Worm (Caenorhabditis elegans): Measurements from ENCODE around the gene K09E2.3.

Gene K09E2.3

DNA sequence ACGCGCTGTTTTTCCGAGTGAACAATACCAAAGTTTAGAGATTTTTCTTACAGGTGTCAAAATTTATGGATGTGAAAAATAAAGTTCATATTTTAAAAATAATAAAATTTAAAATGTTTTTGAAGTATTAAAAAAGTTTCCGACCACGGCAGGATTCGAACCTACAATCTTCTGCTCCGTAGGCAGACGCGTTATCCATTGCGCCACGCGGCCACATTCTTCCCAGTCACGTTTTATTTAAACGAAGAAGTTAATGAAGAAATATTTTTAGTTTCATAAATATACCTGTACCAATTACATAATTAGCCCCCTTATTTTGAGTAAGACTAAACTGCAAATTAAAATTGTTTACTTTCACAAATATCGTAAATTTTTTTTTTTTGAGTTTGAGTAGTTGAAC lies 32.2 kb upstream of the K09E2.3 start:
- TF ChIP-seq tbx-8 (GFP tag; optimal IDR thresholded peaks at IDR 0.05) (no peak), unc-120 (tag; optimal IDR thresholded peaks at IDR 0.05; ENCODE audit: poor library complexity, severe bottlenecking) (no peak), ceh-39 (tag; optimal IDR thresholded peaks at IDR 0.05) (no peak), lin-32 (GFP tag; optimal IDR thresholded peaks at IDR 0.05) (no peak), nhr-2 (tag; optimal IDR thresholded peaks at IDR 0.05) (no peak), lin-13 (tag; optimal IDR thresholded peaks at IDR 0.05) (no peak), mep-1 (tag; optimal IDR thresholded peaks at IDR 0.05) (no peak), blmp-1 (tag; optimal IDR thresholded peaks at IDR 0.05) (no peak), elt-1 (tag; optimal IDR thresholded peaks at IDR 0.05; ENCODE audit: borderline replicate concordance, insufficient read depth) (no peak), pha-4 (tag; optimal IDR thresholded peaks at IDR 0.05) (no peak)

DNA sequence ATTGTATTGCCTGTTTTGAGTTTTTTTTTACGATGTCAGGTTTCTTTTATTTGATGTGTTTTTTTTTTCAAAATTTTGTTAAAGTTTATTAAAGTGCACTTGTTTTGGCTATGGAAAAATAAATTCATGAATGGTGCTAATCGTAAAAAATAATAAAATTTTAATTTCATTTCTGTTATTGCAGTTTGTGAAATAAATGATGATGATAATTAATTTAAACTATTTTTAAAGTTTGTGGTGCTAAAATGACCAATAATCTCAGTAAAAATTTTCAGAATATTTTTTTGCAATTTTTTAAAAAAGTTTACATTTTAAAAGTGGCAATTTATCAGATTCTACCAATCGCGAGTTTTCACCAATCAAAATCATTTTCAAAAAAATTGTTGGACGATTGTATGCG lies 29.1 kb upstream of the K09E2.3 start, which contains the start of gene stg-2:
Gene stg-2 (minus strand): TSS at position 101 of the 400 bp plus-strand sequence.
- no peak for TF ChIP-seq mls-2 (tag; optimal IDR thresholded peaks at IDR 0.05)
- no peak for TF ChIP-seq lin-13 (tag; optimal IDR thresholded peaks at IDR 0.05)
- no peak for TF ChIP-seq nhr-2 (tag; optimal IDR thresholded peaks at IDR 0.05)

DNA sequence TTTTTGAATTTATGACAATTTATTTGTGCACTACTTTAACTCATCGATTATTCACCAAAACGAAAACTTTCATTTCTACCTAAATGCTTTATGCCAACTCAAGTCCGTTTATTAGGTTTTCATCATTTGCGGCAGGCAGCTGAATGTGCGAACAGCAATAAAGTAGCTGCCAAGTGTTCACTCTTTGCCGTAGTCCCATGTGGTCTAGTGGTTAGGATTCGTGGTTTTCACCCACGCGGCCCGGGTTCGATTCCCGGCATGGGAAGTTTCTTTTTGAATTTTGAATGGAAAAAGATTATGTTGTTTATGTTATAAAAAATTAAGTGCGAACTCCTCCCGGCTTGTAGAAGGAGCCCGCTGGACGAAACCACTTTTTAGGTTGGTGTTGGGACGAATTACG lies 26.6 kb upstream of the K09E2.3 start:
- no peak for TF ChIP-seq nhr-12 (tag; optimal IDR thresholded peaks at IDR 0.05)
- TF ChIP-seq zip-8 (tag; optimal IDR thresholded peaks at IDR 0.05), result no peak
- no peak for TF ChIP-seq blmp-1 (tag; optimal IDR thresholded peaks at IDR 0.05)
- no peak for TF ChIP-seq elt-3 (tag; optimal IDR thresholded peaks at IDR 0.05)
- peak; percentile 80 for TF ChIP-seq drap-1 (GFP tag; optimal IDR thresholded peaks at IDR 0.05)
- TF ChIP-seq cnd-1 (tag; optimal IDR thresholded peaks at IDR 0.05), result peak; percentile 88
- peak; percentile 87 for TF ChIP-seq M03D4.4 (tag; optimal IDR thresholded peaks at IDR 0.05)
- peak; percentile 71 for TF ChIP-seq bed-3 (GFP tag; optimal IDR thresholded peaks at IDR 0.05)
- TF ChIP-seq ces-1 (GFP tag; optimal IDR thresholded peaks at IDR 0.05), result peak; percentile 82
- no peak for TF ChIP-seq elt-1 (tag; optimal IDR thresholded peaks at IDR 0.05; ENCODE audit: borderline replicate concordance, insufficient read depth)
- TF ChIP-seq unc-120 (tag; optimal IDR thresholded peaks at IDR 0.05; ENCODE audit: poor library complexity, severe bottlenecking), result peak; percentile 66
- no peak for TF ChIP-seq nhr-237 (tag; optimal IDR thresholded peaks at IDR 0.05)
- TF ChIP-seq lsy-2 (tag; optimal IDR thresholded peaks at IDR 0.05), result no peak
- TF ChIP-seq lin-32 (GFP tag; optimal IDR thresholded peaks at IDR 0.05), result peak; percentile 44
- TF ChIP-seq flh-1 (GFP tag; optimal IDR thresholded peaks at IDR 0.05), result peak; percentile 55
- no peak for TF ChIP-seq ceh-39 (tag; optimal IDR thresholded peaks at IDR 0.05)
- peak; percentile 89 for TF ChIP-seq sptf-1 (tag; optimal IDR thresholded peaks at IDR 0.05)
- peak; percentile 89 for TF ChIP-seq ceh-83 (GFP tag; optimal IDR thresholded peaks at IDR 0.05)
- TF ChIP-seq nhr-28 (tag; optimal IDR thresholded peaks at IDR 0.05), result no peak
- TF ChIP-seq lin-13 (tag; optimal IDR thresholded peaks at IDR 0.05), result no peak
- no peak for TF ChIP-seq snpc-4 (tag; optimal IDR thresholded peaks at IDR 0.05)
- TF ChIP-seq unc-39 (tag; optimal IDR thresholded peaks at IDR 0.05), result no peak
- TF ChIP-seq mls-2 (tag; optimal IDR thresholded peaks at IDR 0.05), result peak; percentile 90
- no peak for TF ChIP-seq mep-1 (tag; optimal IDR thresholded peaks at IDR 0.05)
- no peak for TF ChIP-seq mab-5 (tag; optimal IDR thresholded peaks at IDR 0.05)
- TF ChIP-seq sem-2 (GFP tag; optimal IDR thresholded peaks at IDR 0.05), result peak; percentile 64
- TF ChIP-seq nhr-76 (tag; optimal IDR thresholded peaks at IDR 0.05), result no peak
- TF ChIP-seq hlh-1 (tag; optimal IDR thresholded peaks at IDR 0.05), result no peak
- TF ChIP-seq tbx-8 (GFP tag; optimal IDR thresholded peaks at IDR 0.05), result peak; percentile 82
- peak; percentile 49 for TF ChIP-seq ham-2 (GFP tag; optimal IDR thresholded peaks at IDR 0.05)
- no peak for TF ChIP-seq ztf-11 (tag; optimal IDR thresholded peaks at IDR 0.05)
- no peak for TF ChIP-seq pha-4 (tag; optimal IDR thresholded peaks at IDR 0.05)
- TF ChIP-seq ceh-43 (GFP tag; optimal IDR thresholded peaks at IDR 0.05), result peak; percentile 71
- TF ChIP-seq unc-62 (GFP tag; optimal IDR thresholded peaks at IDR 0.05), result no peak

DNA sequence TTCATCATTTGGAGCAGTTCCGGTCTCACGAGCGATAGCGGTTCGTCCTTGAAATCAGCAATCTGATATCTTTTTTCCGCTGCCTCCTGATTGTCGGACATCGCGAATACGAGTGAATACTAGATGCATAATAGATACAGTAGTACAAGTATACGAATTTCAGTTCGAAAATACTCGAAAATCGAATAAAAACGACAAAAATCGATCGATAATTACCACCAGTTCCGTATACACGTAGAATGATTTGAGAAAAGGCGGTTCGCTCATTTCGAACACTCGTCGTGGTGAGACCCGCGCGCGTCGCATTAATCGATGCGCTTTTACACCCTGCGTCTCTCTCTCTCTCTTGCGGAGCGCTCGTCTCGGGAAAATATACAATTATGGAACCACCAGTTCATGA lies 25.9 kb upstream of the K09E2.3 start, which contains the start of gene F12D9.2:
Gene F12D9.2 (minus strand): TSS at position 101 of the 400 bp plus-strand sequence.
- TF ChIP-seq mep-1 (tag; optimal IDR thresholded peaks at IDR 0.05) (no peak), nhr-28 (tag; optimal IDR thresholded peaks at IDR 0.05) (no peak), elt-1 (tag; optimal IDR thresholded peaks at IDR 0.05; ENCODE audit: borderline replicate concordance, insufficient read depth) (no peak), hlh-1 (tag; optimal IDR thresholded peaks at IDR 0.05) (no peak), lsy-2 (tag; optimal IDR thresholded peaks at IDR 0.05) (no peak), ceh-39 (tag; optimal IDR thresholded peaks at IDR 0.05) (no peak), nhr-76 (tag; optimal IDR thresholded peaks at IDR 0.05) (no peak), bed-3 (GFP tag; optimal IDR thresholded peaks at IDR 0.05) (no peak), unc-62 (GFP tag; optimal IDR thresholded peaks at IDR 0.05) (no peak), snpc-4 (tag; optimal IDR thresholded peaks at IDR 0.05) (no peak), blmp-1 (tag; optimal IDR thresholded peaks at IDR 0.05) (no peak)

Data from whole organism, mixed stage, embryonic.